Fruit fly (Drosophila melanogaster) whole organism, embryonic: ENCODE measurements around the gene CG1971.

Experiments used
- Atf6 ChIP-seq: fragments of 200-800 bp; sonication (Bioruptor generic); IDR thresholded peaks from 2 replicates; pipeline ENCODE4 v1.3.6; 2022; ENCODE audit warnings: missing biosample characterization, missing genetic modification characterization
- Awh ChIP-seq: fragments of 200-800 bp; sonication (Bioruptor generic); IDR thresholded peaks from 2 replicates; pipeline ENCODE4, ENCODE4 v1.3.6; 2022; ENCODE audit warnings: missing biosample characterization, missing genetic modification characterization
- BtbVII ChIP-seq: fragments of 200-800 bp; sonication (Bioruptor generic); optimal IDR thresholded peaks from 3 replicates; lab custom pipeline; 2017; ENCODE audit warnings: missing biosample characterization, mild to moderate bottlenecking, missing genetic modification characterization
- Bteb2 ChIP-seq: fragments of 200-800 bp; sonication (Bioruptor generic); optimal IDR thresholded peaks from 2 replicates; lab custom pipeline; 2016; ENCODE audit warnings: missing biosample characterization, missing genetic modification characterization
- CG10462 ChIP-seq: fragments of 200-800 bp; sonication (Bioruptor generic); optimal IDR thresholded peaks from 2 replicates; lab custom pipeline; 2016; ENCODE audit warnings: missing biosample characterization, missing genetic modification characterization
- CG11696 ChIP-seq: fragments of 200-800 bp; sonication (Bioruptor generic); IDR thresholded peaks from 2 replicates; pipeline ENCODE4 v1.3.6; 2022; ENCODE audit warnings: missing biosample characterization, missing genetic modification characterization
- CG13775 ChIP-seq: fragments of 200-800 bp; sonication (Bioruptor generic); optimal IDR thresholded peaks from 3 replicates; lab custom pipeline; 2017; ENCODE audit warnings: missing biosample characterization, mild to moderate bottlenecking, missing genetic modification characterization
- CG14014 ChIP-seq: fragments of 200-800 bp; sonication (Bioruptor generic); IDR thresholded peaks from 2 replicates; pipeline ENCODE4 v1.3.6; 2022; ENCODE audit warnings: missing biosample characterization, missing genetic modification characterization
- CG1647 ChIP-seq: fragments of 200-800 bp; sonication (Bioruptor generic); optimal IDR thresholded peaks from 3 replicates; lab custom pipeline; 2016; ENCODE audit warnings: missing biosample characterization, missing genetic modification characterization
- CG17359 ChIP-seq: fragments of 200-800 bp; sonication (Bioruptor generic); optimal IDR thresholded peaks from 3 replicates; lab custom pipeline; 2018; ENCODE audit warnings: missing biosample characterization, mild to moderate bottlenecking, missing genetic modification characterization, moderate library complexity
- CG17568 ChIP-seq: fragments of 200-800 bp; sonication (Bioruptor generic); optimal IDR thresholded peaks from 2 replicates; lab custom pipeline; 2018; ENCODE audit warnings: missing biosample characterization, mild to moderate bottlenecking, missing genetic modification characterization, moderate library complexity
- CG30431 ChIP-seq: fragments of 200-800 bp; sonication (Bioruptor generic); optimal IDR thresholded peaks from 2 replicates; lab custom pipeline; 2017; ENCODE audit warnings: missing biosample characterization, missing genetic modification characterization
- CG3407 ChIP-seq: fragments of 200-800 bp; sonication (Bioruptor generic); optimal IDR thresholded peaks from 2 replicates; lab custom pipeline; 2018; ENCODE audit warnings: missing biosample characterization, mild to moderate bottlenecking, missing genetic modification characterization
- CG4328 ChIP-seq: fragments of 200-800 bp; sonication (Bioruptor generic); optimal IDR thresholded peaks from 3 replicates; lab custom pipeline; 2017; ENCODE audit warnings: missing biosample characterization, missing genetic modification reagents, missing genetic modification characterization
- CG4424 ChIP-seq: fragments of 200-800 bp; sonication (Bioruptor generic); optimal IDR thresholded peaks from 3 replicates; lab custom pipeline; 2016; ENCODE audit warnings: missing biosample characterization, missing genetic modification characterization
- CG4707 ChIP-seq: fragments of 200-800 bp; sonication (Bioruptor generic); optimal IDR thresholded peaks from 2 replicates; lab custom pipeline; 2018; ENCODE audit warnings: missing biosample characterization, mild to moderate bottlenecking, missing genetic modification characterization, moderate library complexity
- CG8359 ChIP-seq: fragments of 200-800 bp; sonication (Bioruptor generic); optimal IDR thresholded peaks from 2 replicates; lab custom pipeline; 2017; ENCODE audit warnings: missing biosample characterization, mild to moderate bottlenecking, missing genetic modification characterization, borderline replicate concordance
- CTCF ChIP-seq: fragments of 200-800 bp; sonication (Bioruptor generic); optimal IDR thresholded peaks from 2 replicates; lab custom pipeline; 2017; ENCODE audit warnings: missing biosample characterization, mild to moderate bottlenecking, missing genetic modification characterization, moderate library complexity
- CkIIα-i1 ChIP-seq: fragments of 200-800 bp; sonication (Bioruptor generic); IDR thresholded peaks from 2 replicates; pipeline ENCODE4 v1.3.6; 2022; ENCODE audit warnings: missing biosample characterization, missing genetic modification characterization
- D19A ChIP-seq: fragments of 200-800 bp; optimal IDR thresholded peaks from 3 replicates; lab custom pipeline; 2019; ENCODE audit warnings: missing biosample characterization, mild to moderate bottlenecking, missing genetic modification characterization, moderate library complexity
- D19B ChIP-seq: fragments of 200-800 bp; sonication (Bioruptor generic); optimal IDR thresholded peaks from 2 replicates; lab custom pipeline; 2017; ENCODE audit warnings: missing biosample characterization, mild to moderate bottlenecking, missing genetic modification characterization
- Dll ChIP-seq: fragments of 200-800 bp; sonication (Bioruptor generic); IDR thresholded peaks from 4 replicates; pipeline ENCODE4 v1.3.6; 2022; ENCODE audit warnings: missing biosample characterization, missing genetic modification characterization; ENCODE audit not compliant: partially characterized antibody
- Doc3 ChIP-seq: fragments of 200-800 bp; sonication (Bioruptor generic); IDR thresholded peaks from 3 replicates; pipeline ENCODE4 v1.3.6; 2022; ENCODE audit warnings: missing biosample characterization, missing genetic modification characterization; ENCODE audit not compliant: partially characterized antibody
- Drgx ChIP-seq: fragments of 200-800 bp; sonication (Bioruptor generic); IDR thresholded peaks from 2 replicates; pipeline ENCODE4 v1.3.6; 2022; ENCODE audit warnings: missing biosample characterization, missing genetic modification characterization
- Gug ChIP-seq: fragments of 200-800 bp; sonication (Bioruptor generic); IDR thresholded peaks from 4 replicates; pipeline ENCODE4 v1.3.6; 2022; ENCODE audit warnings: missing biosample characterization, missing genetic modification characterization
- H2.0 ChIP-seq: fragments of 200-800 bp; sonication (Bioruptor generic); IDR thresholded peaks from 2 replicates; pipeline ENCODE4 v1.3.6; 2022; ENCODE audit warnings: missing biosample characterization, missing genetic modification characterization
- HLH3B ChIP-seq: fragments of 200-800 bp; sonication (Bioruptor generic); IDR thresholded peaks from 2 replicates; pipeline ENCODE4 v1.3.6; 2022; ENCODE audit warnings: missing biosample characterization, missing genetic modification characterization
- Mad ChIP-seq: fragments of 200-800 bp; sonication (Bioruptor generic); optimal IDR thresholded peaks from 2 replicates; lab custom pipeline; 2016; ENCODE audit warnings: missing biosample characterization, missing genetic modification characterization
- Med ChIP-seq: fragments of 200-800 bp; sonication (Bioruptor generic); peaks from one replicate; lab custom pipeline; 2016; ENCODE audit warnings: missing biosample characterization, missing genetic modification characterization, mild to moderate bottlenecking, inconsistent platforms, moderate library complexity
- Mes4 ChIP-seq: fragments of 200-800 bp; sonication (Bioruptor generic); optimal IDR thresholded peaks from 2 replicates; lab custom pipeline; 2016; ENCODE audit warnings: missing biosample characterization, missing genetic modification characterization
- Nf-YB ChIP-seq: fragments of 200-800 bp; sonication (Bioruptor generic); optimal IDR thresholded peaks from 3 replicates; lab custom pipeline; 2019; ENCODE audit warnings: missing biosample characterization, mild to moderate bottlenecking, missing genetic modification characterization, moderate library complexity
- Oli ChIP-seq: fragments of 200-800 bp; sonication (Bioruptor generic); optimal IDR thresholded peaks from 2 replicates; lab custom pipeline; 2018; ENCODE audit warnings: missing biosample characterization, mild to moderate bottlenecking, missing genetic modification characterization, moderate library complexity
- Rx ChIP-seq: fragments of 200-800 bp; sonication (Bioruptor generic); IDR thresholded peaks from 2 replicates; pipeline ENCODE4 v1.3.6; 2022; ENCODE audit warnings: missing biosample characterization, missing genetic modification characterization
- Spps ChIP-seq: fragments of 200-800 bp; sonication (Bioruptor generic); optimal IDR thresholded peaks from 2 replicates; lab custom pipeline; 2018; ENCODE audit warnings: missing biosample characterization, mild to moderate bottlenecking, missing genetic modification characterization
- Taf1 ChIP-seq: fragments of 200-800 bp; sonication (Bioruptor generic); IDR thresholded peaks from 2 replicates; pipeline ENCODE4 v1.3.6; 2022; ENCODE audit warnings: missing biosample characterization, missing genetic modification characterization
- Trl ChIP-seq, 3 experiments: fragments of >200 bp in 2 of 3; fragments of 200-800 bp in 1 of 3; sonication (Bioruptor generic) in 1 of 3; optimal IDR thresholded peaks; 2 replicates in 1 of 3; 3 replicates in 2 of 3; lab custom pipeline; 2016 to 2017; ENCODE audit warnings: missing biosample characterization in 1 of 3, missing genetic modification characterization in 1 of 3
- Xrp1 ChIP-seq: fragments of 200-800 bp; sonication (Bioruptor generic); IDR thresholded peaks from 2 replicates; pipeline ENCODE4 v1.3.6; 2022; ENCODE audit warnings: missing biosample characterization, missing genetic modification characterization
- ase ChIP-seq: fragments of 200-800 bp; sonication (Bioruptor generic); IDR thresholded peaks from 3 replicates; pipeline ENCODE4 v1.3.6; 2022; ENCODE audit warnings: missing biosample characterization, missing genetic modification characterization
- bab2 ChIP-seq: fragments of 200-800 bp; sonication (Bioruptor generic); optimal IDR thresholded peaks from 2 replicates; lab custom pipeline; 2016; ENCODE audit warnings: missing biosample characterization, missing genetic modification characterization
- br ChIP-seq: fragments of >200 bp; optimal IDR thresholded peaks from 2 replicates; lab custom pipeline; 2017
- maf-S ChIP-seq: fragments of 200-800 bp; sonication (Bioruptor generic); optimal IDR thresholded peaks from 2 replicates; lab custom pipeline; 2016; ENCODE audit warnings: missing biosample characterization, missing genetic modification characterization
- mld ChIP-seq: fragments of 200-800 bp; sonication (Bioruptor generic); IDR thresholded peaks from 3 replicates; pipeline ENCODE4 v1.3.6; 2022; ENCODE audit warnings: missing biosample characterization, missing genetic modification characterization; ENCODE audit not compliant: partially characterized antibody
- nerfin-2 ChIP-seq: fragments of 200-800 bp; sonication (Bioruptor generic); IDR thresholded peaks from 2 replicates; pipeline ENCODE4 v1.3.6; 2022; ENCODE audit warnings: missing biosample characterization, missing genetic modification characterization; ENCODE audit not compliant: partially characterized antibody
- phol ChIP-seq: fragments of 200-800 bp; sonication (Bioruptor generic); optimal IDR thresholded peaks from 3 replicates; lab custom pipeline; 2018; ENCODE audit warnings: missing biosample characterization, mild to moderate bottlenecking, missing genetic modification characterization, moderate library complexity
- sens ChIP-seq: fragments of 200-800 bp; sonication (Bioruptor generic); peaks from one replicate; lab custom pipeline; 2016; ENCODE audit warnings: missing biosample characterization, missing genetic modification characterization
- shn ChIP-seq: fragments of 200-800 bp; sonication (Bioruptor generic); optimal IDR thresholded peaks from 3 replicates; lab custom pipeline; 2016; ENCODE audit warnings: missing biosample characterization, missing genetic modification characterization
- slbo ChIP-seq: fragments of 200-800 bp; sonication (Bioruptor generic); IDR thresholded peaks from 2 replicates; pipeline ENCODE4 v1.3.6; 2022; ENCODE audit warnings: missing biosample characterization, missing genetic modification characterization
- sna ChIP-seq: fragments of 200-800 bp; sonication (Bioruptor generic); IDR thresholded peaks from 2 replicates; pipeline ENCODE4 v1.3.6; 2022; ENCODE audit warnings: missing biosample characterization, missing genetic modification characterization; ENCODE audit not compliant: partially characterized antibody
- tx ChIP-seq: fragments of 200-800 bp; sonication (Bioruptor generic); optimal IDR thresholded peaks from 2 replicates; lab custom pipeline; 2016; ENCODE audit warnings: missing biosample characterization, missing genetic modification characterization
- unpg ChIP-seq: fragments of 200-800 bp; sonication (Bioruptor generic); optimal IDR thresholded peaks from 3 replicates; lab custom pipeline; 2018; ENCODE audit warnings: missing biosample characterization, mild to moderate bottlenecking, missing genetic modification characterization, moderate library complexity
- z ChIP-seq: fragments of 200-800 bp; sonication (Bioruptor generic); IDR thresholded peaks from 3 replicates; pipeline ENCODE4 v1.3.6; 2022; ENCODE audit warnings: missing biosample characterization, missing genetic modification characterization

The CG1971 gene

DNA sequence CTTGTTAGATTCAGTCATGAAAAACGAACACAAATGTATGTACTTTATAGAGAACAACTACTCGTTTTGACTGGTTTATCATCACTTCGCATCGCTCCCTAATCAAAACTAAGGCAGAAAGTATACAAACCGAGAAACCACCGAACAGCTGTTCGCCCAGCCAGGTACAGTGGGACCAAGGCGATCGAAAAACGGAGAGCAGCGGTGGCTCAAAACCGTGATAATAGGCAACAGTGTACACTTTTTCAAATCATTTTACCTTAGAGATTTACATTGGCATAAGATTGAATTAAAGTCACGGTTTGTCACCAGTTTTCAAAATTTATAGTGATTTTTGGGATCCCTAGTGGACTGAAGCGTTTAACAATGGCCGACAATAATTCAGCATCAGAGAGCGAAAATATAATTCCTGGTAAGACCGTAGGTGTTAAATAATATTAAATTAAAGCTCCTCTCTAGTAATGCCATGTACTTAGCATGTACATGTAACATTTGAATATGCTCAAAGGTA is at the start of gene CG1971, which contains the start of gene CG42233:
TSS of gene CG1971 (plus strand) at position 241 of the 511 bp plus-strand sequence.
TSS of gene CG42233 (minus strand) at position 51 of the 511 bp plus-strand sequence.
- TF ChIP-seq phol (tag; lab: Kevin White, UChicago) (peak; percentile 52), Gug (GFP tag; lab: Robert Waterston, UW) (peak; percentile 68), Med (GFP tag; lab: Kevin White, UChicago) (peak; percentile 91), unpg (GFP tag; lab: Kevin White, UChicago) (no peak), HLH3B (GFP tag; lab: Robert Waterston, UW) (0 out of 2 replicates have a peak, but pooled peaks have one; percentile 8), CG4328 (GFP tag; lab: Kevin White, UChicago) (no peak), Drgx (GFP tag; lab: Robert Waterston, UW) (peak; percentile 46), CG17359 (no peak), CkIIα-i1 (GFP tag; lab: Robert Waterston, UW) (no peak), Dll (peak; percentile 48; the same call in 1 of the 4 replicates), D19B (GFP tag; lab: Kevin White, UChicago) (no peak), CG10462 (GFP tag; lab: Kevin White, UChicago) (no peak), Spps (tag; lab: Kevin White, UChicago) (no peak), Nf-YB (GFP tag; lab: Kevin White, UChicago) (no peak), tx (peak; percentile 5), CTCF (GFP tag; lab: Kevin White, UChicago) (peak; percentile 8), CG4424 (GFP tag; lab: Kevin White, UChicago) (no peak), Mes4 (GFP tag; lab: Kevin White, UChicago) (no peak), Oli (tag; lab: Kevin White, UChicago) (peak; percentile 27), nerfin-2 (GFP tag; lab: Robert Waterston, UW) (no peak; the same call in 1 of the 2 replicates), br (lab: Kevin White, UChicago) (no peak), ase (peak; percentile 36; the same call in 1 of the 3 replicates), H2.0 (GFP tag; lab: Robert Waterston, UW) (no peak), Taf1 (peak; percentile 14; the same call in 1 of the 2 replicates), CG14014 (GFP tag; lab: Robert Waterston, UW) (0 out of 2 replicates have a peak, but pooled peaks have one; percentile 19), Awh (GFP tag; lab: Robert Waterston, UW) (no peak), CG11696 (GFP tag; lab: Robert Waterston, UW) (peak; percentile 58; the same call in 1 of the 2 replicates), bab2 (GFP tag; lab: Kevin White, UChicago) (peak; percentile 21), shn (GFP tag; lab: Kevin White, UChicago) (peak; percentile 28), Doc3 (GFP tag; lab: Robert Waterston, UW) (0 out of 3 replicates have a peak, but pooled peaks have one; percentile 21), Mad (GFP tag; lab: Kevin White, UChicago) (peak; percentile 22), BtbVII (GFP tag; lab: Kevin White, UChicago) (no peak), Trl (optimal IDR thresholded peaks at IDR 0.05; lab: Kevin White, UChicago) (no peak), Trl (GFP tag; optimal IDR thresholded peaks at IDR 0.05; lab: Kevin White, UChicago) (peak; percentile 3), CG30431 (no peak), Atf6 (peak; percentile 25; the same call in 1 of the 2 replicates), CG13775 (GFP tag; lab: Kevin White, UChicago) (peak; percentile 26), Xrp1 (GFP tag; lab: Robert Waterston, UW) (peak; percentile 42; the same call in 1 of the 2 replicates), mld (GFP tag; lab: Robert Waterston, UW) (peak; percentile 40; the same call in 1 of the 3 replicates), sens (GFP tag; lab: Kevin White, UChicago) (peak; percentile 92), sna (GFP tag; lab: Robert Waterston, UW) (0 out of 2 replicates have a peak, but pooled peaks have one; percentile 39), CG3407 (no peak), CG17568 (GFP tag; lab: Kevin White, UChicago) (no peak), z (GFP tag; lab: Robert Waterston, UW) (no peak), maf-S (GFP tag; lab: Kevin White, UChicago) (no peak), D19A (tag; lab: Kevin White, UChicago) (no peak), Bteb2 (GFP tag; lab: Kevin White, UChicago) (no peak), slbo (GFP tag; lab: Robert Waterston, UW) (peak; percentile 58), CG1647 (GFP tag; lab: Kevin White, UChicago) (peak; percentile 12), CG8359 (GFP tag; lab: Kevin White, UChicago) (no peak), Rx (GFP tag; lab: Robert Waterston, UW) (peak; percentile 31; the same call in 1 of the 2 replicates), CG4707 (GFP tag; lab: Kevin White, UChicago) (peak; percentile 30)
